Fruit fly (Drosophila melanogaster): Measurements from ENCODE around the gene RabGGTb.

The RabGGTb gene

dm6 chr2L:2882968-2883702 is 4.2 kb downstream of the RabGGTb start (continued):
- TF ChIP-seq Rx (GFP tag; IDR thresholded peaks at IDR 0.05) (no peak), ftz-f1 (GFP tag; optimal IDR thresholded peaks at IDR 0.05) (no peak), CG12659 (GFP tag; optimal IDR thresholded peaks at IDR 0.05) (peak; percentile 64), prd (optimal IDR thresholded peaks at IDR 0.05) (no peak), prd (GFP tag; IDR thresholded peaks at IDR 0.05) (peak; percentile 33; the same call in 1 of the 3 replicates), NK7.1 (GFP tag; optimal IDR thresholded peaks at IDR 0.05) (no peak), E2f2 (GFP tag; IDR thresholded peaks at IDR 0.05) (no peak; the same call in 1 of the 2 replicates), otp (GFP tag; IDR thresholded peaks at IDR 0.05) (peak; percentile 60; the same call in 1 of the 3 replicates), Kr (GFP tag; optimal IDR thresholded peaks at IDR 0.05) (no peak), Max (GFP tag; optimal IDR thresholded peaks at IDR 0.05) (peak; percentile 25), CG7745 (tag; optimal IDR thresholded peaks at IDR 0.05) (no peak), tup (GFP tag; optimal IDR thresholded peaks at IDR 0.05) (peak; percentile 29), Nf-YA (GFP tag; IDR thresholded peaks at IDR 0.05) (peak; percentile 65; the same call in 1 of the 2 replicates), fu2 (GFP tag; optimal IDR thresholded peaks at IDR 0.05) (peak; percentile 18), cwo (GFP tag; optimal IDR thresholded peaks at IDR 0.05) (peak; percentile 26), CG12104 (GFP tag; optimal IDR thresholded peaks at IDR 0.05) (no peak), CG3163 (GFP tag; optimal IDR thresholded peaks at IDR 0.05) (no peak), CG12219 (GFP tag; optimal IDR thresholded peaks at IDR 0.05) (peak; percentile 25), CG12942 (GFP tag; optimal IDR thresholded peaks at IDR 0.05) (peak; percentile 42), Bgb (GFP tag; IDR thresholded peaks at IDR 0.05; ENCODE audit: partially characterized antibody) (peak; percentile 46; the same call in 1 of the 2 replicates), CG17612 (GFP tag; IDR thresholded peaks at IDR 0.05) (no peak), ttk (GFP tag; IDR thresholded peaks at IDR 0.05) (no peak), CG17359 (tag; optimal IDR thresholded peaks at IDR 0.05) (peak; percentile 61), CG9609 (GFP tag; optimal IDR thresholded peaks at IDR 0.05) (no peak), CG15073 (GFP tag; optimal IDR thresholded peaks at IDR 0.05) (no peak), ap (GFP tag; IDR thresholded peaks at IDR 0.05) (no peak), CG2120 (GFP tag; optimal IDR thresholded peaks at IDR 0.05) (peak; percentile 63), CG15269 (tag; optimal IDR thresholded peaks at IDR 0.05) (peak; percentile 56), CG3847 (GFP tag; IDR thresholded peaks at IDR 0.05) (peak; percentile 50), Blimp-1 (GFP tag; optimal IDR thresholded peaks at IDR 0.05) (peak; percentile 19), CG8924 (tag; optimal IDR thresholded peaks at IDR 0.05) (peak; percentile 47), kay (GFP tag; optimal IDR thresholded peaks at IDR 0.05) (peak; percentile 46), bbx (GFP tag; IDR thresholded peaks at IDR 0.05; ENCODE audit: partially characterized antibody) (peak; percentile 35; the same call in 1 of the 2 replicates), CG10147 (GFP tag; optimal IDR thresholded peaks at IDR 0.05) (peak; percentile 20), CG11560 (tag; IDR thresholded peaks at IDR 0.05) (no peak), Ada2b (GFP tag; IDR thresholded peaks at IDR 0.05) (peak; percentile 28; the same call in 1 of the 2 replicates), dysf (GFP tag; IDR thresholded peaks at IDR 0.05) (peak; percentile 35; the same call in 1 of the 3 replicates), HmgZ (tag; optimal IDR thresholded peaks at IDR 0.05) (peak; percentile 13), H15 (GFP tag; IDR thresholded peaks at IDR 0.05) (no peak), CG13624 (GFP tag; optimal IDR thresholded peaks at IDR 0.05) (peak; percentile 20), CG31441 (GFP tag; IDR thresholded peaks at IDR 0.05) (peak; percentile 36; the same call in 1 of the 2 replicates), CG6813 (GFP tag; optimal IDR thresholded peaks at IDR 0.05) (peak; percentile 74), CG10431 (GFP tag; optimal IDR thresholded peaks at IDR 0.05) (no peak), CG14050 (GFP tag; IDR thresholded peaks at IDR 0.05) (peak; percentile 13; the same call in 1 of the 3 replicates), seq (GFP tag; IDR thresholded peaks at IDR 0.05) (0 out of 2 replicates have a peak, but pooled peaks have one; percentile 25), CG18619 (GFP tag; optimal IDR thresholded peaks at IDR 0.05) (no peak), ems (GFP tag; optimal IDR thresholded peaks at IDR 0.05) (peak; percentile 28), cad (GFP tag; optimal IDR thresholded peaks at IDR 0.05) (no peak), Gsc (GFP tag; IDR thresholded peaks at IDR 0.05) (no peak), B-H1 (GFP tag; IDR thresholded peaks at IDR 0.05) (peak; percentile 10; the same call in 1 of the 3 replicates)

Measured in whole organism, embryonic.